Worm (Caenorhabditis elegans): ENCODE data around the gene Y67A10A.2.

Y67A10A.2 gene

DNA sequence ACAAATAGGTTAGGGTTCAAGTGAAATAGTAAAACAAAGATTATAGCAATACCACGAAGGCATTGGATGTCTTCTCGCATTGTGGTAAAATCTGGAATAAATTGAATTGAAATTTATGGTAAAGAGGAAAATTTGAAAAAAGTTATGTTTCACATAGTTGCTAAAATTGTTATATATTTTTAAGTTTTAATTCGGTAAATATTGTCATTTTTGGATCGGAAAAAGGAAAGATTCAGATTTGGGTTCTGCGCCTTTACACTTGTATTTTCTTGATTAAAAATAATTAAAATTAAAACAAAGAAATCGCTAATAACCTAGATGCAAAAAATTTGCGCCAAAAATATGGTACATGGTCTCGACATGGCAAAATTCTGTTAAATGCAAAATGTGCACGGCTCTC, 12.8 kb downstream of the Y67A10A.2 start, which contains the start of gene oac-56:
TSS of gene oac-56 (minus strand) at position 101 of the 400 bp plus-strand sequence.
- TF ChIP-seq ceh-83 (GFP tag; optimal IDR thresholded peaks at IDR 0.05) (no peak), tbx-8 (GFP tag; optimal IDR thresholded peaks at IDR 0.05) (no peak), nhr-2 (tag; optimal IDR thresholded peaks at IDR 0.05) (no peak), unc-62 (GFP tag; optimal IDR thresholded peaks at IDR 0.05) (no peak), ceh-43 (GFP tag; optimal IDR thresholded peaks at IDR 0.05) (no peak), flh-1 (GFP tag; optimal IDR thresholded peaks at IDR 0.05) (no peak), nhr-237 (tag; optimal IDR thresholded peaks at IDR 0.05) (no peak), ceh-39 (tag; optimal IDR thresholded peaks at IDR 0.05) (no peak), mls-2 (tag; optimal IDR thresholded peaks at IDR 0.05) (no peak), mep-1 (tag; optimal IDR thresholded peaks at IDR 0.05) (no peak), lsy-2 (tag; optimal IDR thresholded peaks at IDR 0.05) (no peak), nhr-28 (tag; optimal IDR thresholded peaks at IDR 0.05) (no peak), pha-4 (tag; optimal IDR thresholded peaks at IDR 0.05) (no peak), M03D4.4 (tag; optimal IDR thresholded peaks at IDR 0.05) (no peak), ztf-11 (tag; optimal IDR thresholded peaks at IDR 0.05) (no peak), elt-1 (tag; optimal IDR thresholded peaks at IDR 0.05; ENCODE audit: borderline replicate concordance, insufficient read depth) (no peak), mab-5 (tag; optimal IDR thresholded peaks at IDR 0.05) (no peak), ham-2 (GFP tag; optimal IDR thresholded peaks at IDR 0.05) (no peak), bed-3 (GFP tag; optimal IDR thresholded peaks at IDR 0.05) (no peak)

DNA sequence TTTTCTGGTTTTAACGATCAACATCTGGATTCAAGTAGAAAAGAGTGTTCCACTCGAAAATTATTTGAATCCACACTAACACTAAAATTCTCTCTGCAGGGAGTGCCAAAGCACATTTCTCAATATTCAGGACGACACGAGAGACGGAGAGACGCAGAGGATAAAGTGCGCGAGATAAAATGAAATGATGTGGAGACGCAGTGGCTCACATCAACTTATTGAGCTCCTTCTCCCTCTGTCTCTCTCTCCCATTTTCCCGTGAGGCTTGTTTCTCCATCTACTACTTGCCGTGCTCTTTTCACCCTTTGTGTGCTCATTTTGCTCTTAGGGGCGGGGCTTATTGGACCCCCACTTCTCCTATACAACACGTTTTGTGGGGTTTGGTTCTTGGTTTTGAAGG, 18.3 kb downstream of the Y67A10A.2 start:
- TF ChIP-seq pha-4 (tag; optimal IDR thresholded peaks at IDR 0.05): peak; percentile 7
- TF ChIP-seq cnd-1 (tag; optimal IDR thresholded peaks at IDR 0.05): no peak
- TF ChIP-seq mep-1 (tag; optimal IDR thresholded peaks at IDR 0.05): no peak
- peak; percentile 48 for TF ChIP-seq hlh-1 (tag; optimal IDR thresholded peaks at IDR 0.05)
- no peak for TF ChIP-seq tbx-8 (GFP tag; optimal IDR thresholded peaks at IDR 0.05)
- TF ChIP-seq ces-1 (GFP tag; optimal IDR thresholded peaks at IDR 0.05): peak; percentile 87
- no peak for TF ChIP-seq ham-2 (GFP tag; optimal IDR thresholded peaks at IDR 0.05)
- peak; percentile 44 for TF ChIP-seq unc-62 (GFP tag; optimal IDR thresholded peaks at IDR 0.05)
- no peak for TF ChIP-seq ztf-11 (tag; optimal IDR thresholded peaks at IDR 0.05)
- TF ChIP-seq elt-3 (tag; optimal IDR thresholded peaks at IDR 0.05): no peak
- TF ChIP-seq M03D4.4 (tag; optimal IDR thresholded peaks at IDR 0.05): no peak
- no peak for TF ChIP-seq nhr-76 (tag; optimal IDR thresholded peaks at IDR 0.05)

DNA sequence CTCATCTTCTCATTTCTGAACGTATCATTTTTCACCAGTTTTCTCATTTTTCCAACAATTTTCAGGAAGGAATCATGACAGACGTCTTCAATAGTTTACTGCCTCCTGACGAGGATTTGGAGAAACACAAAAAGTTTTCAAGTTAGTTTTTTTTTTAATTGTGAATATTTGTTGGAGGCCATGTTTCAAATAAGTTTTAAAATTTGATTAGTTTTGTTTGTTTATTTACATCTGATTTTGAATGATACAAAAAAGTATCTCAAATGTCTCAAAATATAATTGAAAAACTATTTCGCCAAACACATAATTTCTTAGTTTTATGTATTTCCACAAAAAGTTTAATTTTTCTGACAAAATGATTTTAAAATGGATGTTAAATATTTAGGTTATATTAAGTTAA, 23.3 kb downstream of the Y67A10A.2 start, which contains the start of gene ssu-2:
TSS of gene ssu-2 (plus strand) at position 59 of the 400 bp plus-strand sequence.
- no peak for TF ChIP-seq hlh-1 (tag; optimal IDR thresholded peaks at IDR 0.05)
- TF ChIP-seq lin-32 (GFP tag; optimal IDR thresholded peaks at IDR 0.05): no peak

DNA sequence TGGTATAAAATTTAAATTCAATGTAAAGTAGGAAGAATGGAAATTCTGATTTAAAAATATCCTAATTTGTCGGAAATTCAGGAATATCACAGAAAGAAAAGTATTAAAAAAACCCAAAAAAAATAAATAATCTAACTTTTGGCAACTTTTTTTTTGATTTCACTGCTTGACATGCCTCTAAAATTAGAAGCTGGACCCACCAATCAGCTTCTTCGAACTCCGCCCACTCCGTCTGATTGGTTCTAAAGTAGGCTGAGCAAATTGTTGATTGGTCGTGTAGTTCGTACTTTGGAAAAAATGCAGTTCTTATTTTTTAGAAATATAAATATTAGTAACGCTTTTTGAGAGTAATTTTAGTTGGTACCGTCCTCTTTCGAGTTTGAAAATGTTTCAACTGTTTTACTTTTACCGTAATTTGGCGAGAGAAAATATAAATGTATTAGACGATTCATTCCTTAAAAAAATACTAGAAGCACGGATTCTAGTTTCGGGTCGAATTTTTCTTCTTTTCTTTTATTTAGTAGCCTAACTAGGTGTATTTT, 28.1 kb downstream of the Y67A10A.2 start:
- TF ChIP-seq mab-5 (tag; optimal IDR thresholded peaks at IDR 0.05): no peak
- no peak for TF ChIP-seq sptf-1 (tag; optimal IDR thresholded peaks at IDR 0.05)
- TF ChIP-seq ztf-11 (tag; optimal IDR thresholded peaks at IDR 0.05): no peak
- TF ChIP-seq ces-1 (GFP tag; optimal IDR thresholded peaks at IDR 0.05): no peak
- TF ChIP-seq cnd-1 (tag; optimal IDR thresholded peaks at IDR 0.05): no peak
- TF ChIP-seq lin-32 (GFP tag; optimal IDR thresholded peaks at IDR 0.05): no peak
- TF ChIP-seq sem-2 (GFP tag; optimal IDR thresholded peaks at IDR 0.05): no peak
- no peak for TF ChIP-seq unc-120 (tag; optimal IDR thresholded peaks at IDR 0.05; ENCODE audit: poor library complexity, severe bottlenecking)
- TF ChIP-seq drap-1 (GFP tag; optimal IDR thresholded peaks at IDR 0.05): no peak
- TF ChIP-seq nhr-2 (tag; optimal IDR thresholded peaks at IDR 0.05): no peak
- TF ChIP-seq lin-13 (tag; optimal IDR thresholded peaks at IDR 0.05): no peak

DNA sequence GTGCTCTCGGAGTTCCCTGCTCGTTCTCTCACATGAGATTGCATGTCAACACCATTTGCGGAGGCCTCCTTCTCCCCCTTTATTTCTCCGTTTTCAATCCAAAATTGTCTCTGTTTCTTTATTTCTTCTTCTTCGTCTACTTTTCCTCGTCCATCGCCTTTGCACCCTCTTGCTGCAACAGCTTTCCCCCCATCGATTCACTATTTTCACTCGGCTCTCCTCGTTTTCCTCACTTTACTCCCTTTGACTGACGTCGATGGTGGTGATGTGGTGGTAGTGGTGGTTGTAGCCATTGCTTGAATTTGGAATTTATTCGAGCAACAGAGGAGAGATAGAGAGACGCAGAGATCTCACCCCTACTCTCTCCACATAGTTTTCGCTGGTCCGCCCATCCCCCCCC, 33.8 kb downstream of the Y67A10A.2 start:
- TF ChIP-seq hlh-1 (tag; optimal IDR thresholded peaks at IDR 0.05) (no peak), nhr-76 (tag; optimal IDR thresholded peaks at IDR 0.05) (no peak), ces-1 (GFP tag; optimal IDR thresholded peaks at IDR 0.05) (peak; percentile 77), nhr-28 (tag; optimal IDR thresholded peaks at IDR 0.05) (no peak), tbx-8 (GFP tag; optimal IDR thresholded peaks at IDR 0.05) (no peak), lsy-2 (tag; optimal IDR thresholded peaks at IDR 0.05) (no peak), mab-5 (tag; optimal IDR thresholded peaks at IDR 0.05) (no peak), mls-2 (tag; optimal IDR thresholded peaks at IDR 0.05) (peak; percentile 46), pha-4 (tag; optimal IDR thresholded peaks at IDR 0.05) (no peak), ceh-83 (GFP tag; optimal IDR thresholded peaks at IDR 0.05) (peak; percentile 16), sptf-1 (tag; optimal IDR thresholded peaks at IDR 0.05) (peak; percentile 44), flh-1 (GFP tag; optimal IDR thresholded peaks at IDR 0.05) (no peak), ztf-11 (tag; optimal IDR thresholded peaks at IDR 0.05) (no peak), mep-1 (tag; optimal IDR thresholded peaks at IDR 0.05) (peak; percentile 12), lin-13 (tag; optimal IDR thresholded peaks at IDR 0.05) (no peak)
